Worm (Caenorhabditis elegans): ENCODE data around the gene T09B9.5.

DNA sequence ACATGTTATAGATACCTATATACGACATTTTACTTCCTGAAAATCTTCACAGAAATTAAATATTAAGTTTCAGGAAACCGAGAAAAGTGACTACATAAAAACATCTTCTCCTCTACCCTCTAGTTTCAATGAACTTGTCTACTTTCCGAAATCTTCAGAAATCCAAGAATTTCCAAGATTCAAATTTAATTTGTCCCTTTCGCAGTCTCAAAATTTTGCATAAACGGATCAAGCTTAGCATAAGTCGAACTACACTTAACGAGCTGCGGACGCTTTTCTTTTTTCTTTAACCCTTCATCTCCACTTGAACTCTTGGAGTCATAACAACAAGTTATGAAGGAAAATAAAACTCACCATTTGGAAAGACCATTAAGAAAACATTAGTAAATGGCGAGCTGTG lies 27.8 kb downstream of the T09B9.5 start:
- TF ChIP-seq dox-1 (GFP tag; IDR thresholded peaks at IDR 0.05) (no peak), Y67H2A.10 (GFP tag; conservative IDR thresholded peaks at IDR 0.05) (no peak)

Data from whole organism, young adult.